Worm (Caenorhabditis elegans): ENCODE results near the gene daz-1.

- TF ChIP-seq ceh-13 (GFP tag; optimal IDR thresholded peaks at IDR 0.05) (no peak), scrt-1 (GFP tag; IDR thresholded peaks at IDR 0.05) (no peak), sea-1 (GFP tag; conservative IDR thresholded peaks at IDR 0.05) (no peak), ceh-36 (tag; optimal IDR thresholded peaks at IDR 0.05) (no peak), tbx-37 (GFP tag; conservative IDR thresholded peaks at IDR 0.05) (no peak)
These were observed 35.0 kb upstream of the daz-1 start, which contains the start of gene tofu-6 for ce11 chrII:5420947-5421614.
